Fruit fly (Drosophila melanogaster) whole organism, embryonic: Measurements from ENCODE around the gene rho-5.

ENCODE experiments used
- Awh ChIP-seq: fragments of 200-800 bp; sonication (Bioruptor generic); IDR thresholded peaks from 2 replicates; pipeline ENCODE4, ENCODE4 v1.3.6; 2022; ENCODE audit warnings: missing biosample characterization, missing genetic modification characterization
- Bteb2 ChIP-seq: fragments of 200-800 bp; sonication (Bioruptor generic); optimal IDR thresholded peaks from 2 replicates; lab custom pipeline; 2016; ENCODE audit warnings: missing biosample characterization, missing genetic modification characterization
- CG11723 ChIP-seq: fragments of 200-800 bp; sonication (Bioruptor generic); optimal IDR thresholded peaks from 2 replicates; lab custom pipeline; 2017; ENCODE audit warnings: missing biosample characterization, mild to moderate bottlenecking, missing genetic modification characterization
- CG12219 ChIP-seq: fragments of 200-800 bp; sonication (Bioruptor generic); optimal IDR thresholded peaks from 3 replicates; lab custom pipeline; 2018; ENCODE audit warnings: missing biosample characterization, mild to moderate bottlenecking, missing genetic modification characterization
- CG13424 ChIP-seq: fragments of 200-800 bp; sonication (Bioruptor generic); optimal IDR thresholded peaks from 2 replicates; lab custom pipeline; 2019; ENCODE audit warnings: missing biosample characterization, mild to moderate bottlenecking, missing genetic modification characterization, moderate library complexity
- CG13894 ChIP-seq: fragments of 200-800 bp; sonication (Bioruptor generic); optimal IDR thresholded peaks from 3 replicates; lab custom pipeline; 2018; ENCODE audit warnings: missing biosample characterization, mild to moderate bottlenecking, missing genetic modification characterization, moderate library complexity
- CG15269 ChIP-seq: fragments of 200-800 bp; sonication (Bioruptor generic); optimal IDR thresholded peaks from 2 replicates; lab custom pipeline; 2018; ENCODE audit warnings: missing biosample characterization, mild to moderate bottlenecking, missing genetic modification characterization, moderate library complexity
- CG15601 ChIP-seq: fragments of 200-800 bp; sonication (Bioruptor generic); optimal IDR thresholded peaks from 3 replicates; lab custom pipeline; 2019; ENCODE audit warnings: missing biosample characterization, mild to moderate bottlenecking, missing genetic modification characterization, moderate library complexity
- CG16779 ChIP-seq: fragments of 200-800 bp; sonication (Bioruptor generic); IDR thresholded peaks from 2 replicates; pipeline ENCODE4 v1.3.6; 2022; ENCODE audit warnings: missing biosample characterization, missing genetic modification characterization
- CG17328 ChIP-seq: fragments of 200-800 bp; sonication (Bioruptor generic); IDR thresholded peaks from 2 replicates; pipeline ENCODE4 v1.3.6; 2022; ENCODE audit warnings: missing biosample characterization, missing genetic modification characterization
- CG17385 ChIP-seq: fragments of 200-800 bp; sonication (Bioruptor generic); optimal IDR thresholded peaks from 3 replicates; lab custom pipeline; 2018; ENCODE audit warnings: missing biosample characterization, mild to moderate bottlenecking, missing genetic modification characterization
- CG2120 ChIP-seq: fragments of 200-800 bp; sonication (Bioruptor generic); optimal IDR thresholded peaks from 3 replicates; lab custom pipeline; 2016; ENCODE audit warnings: missing biosample characterization, missing genetic modification characterization
- CG2199 ChIP-seq: fragments of 200-800 bp; sonication (Bioruptor generic); IDR thresholded peaks from 3 replicates; pipeline ENCODE4 v1.3.6; 2022; ENCODE audit warnings: missing biosample characterization, missing genetic modification characterization
- CG2712 ChIP-seq: fragments of 200-800 bp; optimal IDR thresholded peaks from 3 replicates; lab custom pipeline; 2019; ENCODE audit warnings: missing biosample characterization, mild to moderate bottlenecking, missing genetic modification characterization, moderate library complexity
- CG30403 ChIP-seq: fragments of 200-800 bp; sonication (Bioruptor generic); optimal IDR thresholded peaks from 3 replicates; lab custom pipeline; 2016; ENCODE audit warnings: missing biosample characterization, missing genetic modification characterization
- CG32532 ChIP-seq: fragments of 200-800 bp; sonication (Bioruptor generic); IDR thresholded peaks from 2 replicates; pipeline ENCODE4 v1.3.6; 2022; ENCODE audit warnings: missing biosample characterization, missing genetic modification characterization
- CG32767 ChIP-seq: fragments of 200-800 bp; sonication (Bioruptor generic); IDR thresholded peaks from 2 replicates; pipeline ENCODE4 v1.3.6; 2022; ENCODE audit warnings: missing biosample characterization, missing genetic modification characterization
- CG4282 ChIP-seq: fragments of 200-800 bp; sonication (Bioruptor generic); optimal IDR thresholded peaks from 2 replicates; lab custom pipeline; 2016; ENCODE audit warnings: missing biosample characterization, missing genetic modification characterization
- CG5245 ChIP-seq: fragments of 200-800 bp; sonication (Bioruptor generic); optimal IDR thresholded peaks from 3 replicates; lab custom pipeline; 2016; ENCODE audit warnings: missing biosample characterization, missing genetic modification characterization
- CG6813 ChIP-seq: fragments of 200-800 bp; sonication (Bioruptor generic); optimal IDR thresholded peaks from 2 replicates; lab custom pipeline; 2017; ENCODE audit warnings: missing biosample characterization, missing genetic modification characterization, mild to moderate bottlenecking, moderate library complexity, missing genetic modification reagents
- CG8290 ChIP-seq, 3 experiments: fragments of 200-800 bp; sonication (Bioruptor generic); optimal IDR thresholded peaks; 2 replicates each; lab custom pipeline; 2016 to 2019; ENCODE audit warnings: missing biosample characterization in 3 of 3, missing genetic modification characterization in 3 of 3, mild to moderate bottlenecking in 2 of 3, moderate library complexity in 1 of 3
- CG8765 ChIP-seq: fragments of 200-800 bp; sonication (Bioruptor generic); IDR thresholded peaks from 2 replicates; pipeline ENCODE4 v1.3.6; 2022; ENCODE audit warnings: missing biosample characterization, missing genetic modification characterization
- CHES-1-like ChIP-seq: fragments of 200-800 bp; sonication (Bioruptor generic); optimal IDR thresholded peaks from 2 replicates; lab custom pipeline; 2016; ENCODE audit warnings: missing biosample characterization, missing genetic modification characterization
- D19A ChIP-seq: fragments of 200-800 bp; optimal IDR thresholded peaks from 3 replicates; lab custom pipeline; 2019; ENCODE audit warnings: missing biosample characterization, mild to moderate bottlenecking, missing genetic modification characterization, moderate library complexity
- Dad ChIP-seq: fragments of 200-800 bp; sonication (Bioruptor generic); optimal IDR thresholded peaks from 3 replicates; lab custom pipeline; 2016; ENCODE audit warnings: missing biosample characterization, missing genetic modification characterization
- Dek ChIP-seq: fragments of 200-800 bp; sonication (Bioruptor generic); optimal IDR thresholded peaks from 3 replicates; lab custom pipeline; 2019; ENCODE audit warnings: missing biosample characterization, mild to moderate bottlenecking, missing genetic modification characterization, moderate library complexity
- Dp ChIP-seq: fragments of 200-800 bp; sonication (Bioruptor generic); optimal IDR thresholded peaks from 2 replicates; lab custom pipeline; 2018; ENCODE audit warnings: missing biosample characterization, mild to moderate bottlenecking, missing genetic modification characterization, moderate library complexity
- Elba2 ChIP-seq: fragments of 200-800 bp; sonication (Bioruptor generic); optimal IDR thresholded peaks from 3 replicates; lab custom pipeline; 2016; ENCODE audit warnings: missing biosample characterization, missing genetic modification characterization
- HLHmδ ChIP-seq: fragments of 200-800 bp; sonication (Bioruptor generic); optimal IDR thresholded peaks from 2 replicates; lab custom pipeline; 2018; ENCODE audit warnings: missing biosample characterization, mild to moderate bottlenecking, missing genetic modification characterization, moderate library complexity
- Hr78 ChIP-seq, 2 experiments: fragments of 200-800 bp in 1 of 2; fragments of >200 bp in 1 of 2; sonication (Bioruptor generic) in 1 of 2; optimal IDR thresholded peaks; 2 replicates each; lab custom pipeline; 2017 to 2019; ENCODE audit warnings: missing biosample characterization in 2 of 2, missing genetic modification characterization in 2 of 2, mild to moderate bottlenecking in 1 of 2, moderate library complexity in 1 of 2
- Jarid2 ChIP-seq: fragments of 200-800 bp; sonication (Bioruptor generic); optimal IDR thresholded peaks from 3 replicates; lab custom pipeline; 2017; ENCODE audit warnings: mild to moderate bottlenecking, missing biosample characterization, missing genetic modification reagents, missing genetic modification characterization
- Lim3 ChIP-seq: fragments of 200-800 bp; sonication (Bioruptor generic); IDR thresholded peaks from 2 replicates; pipeline ENCODE4 v1.3.6; 2022; ENCODE audit warnings: missing biosample characterization, missing genetic modification characterization
- Max ChIP-seq: fragments of 200-800 bp; sonication (Bioruptor generic); optimal IDR thresholded peaks from 2 replicates; lab custom pipeline; 2016; ENCODE audit warnings: missing biosample characterization, mild to moderate bottlenecking, missing genetic modification characterization
- Myb ChIP-seq: fragments of 200-800 bp; sonication (Bioruptor generic); optimal IDR thresholded peaks from 2 replicates; lab custom pipeline; 2016; ENCODE audit warnings: missing biosample characterization, missing genetic modification characterization
- ase ChIP-seq: fragments of 200-800 bp; sonication (Bioruptor generic); IDR thresholded peaks from 3 replicates; pipeline ENCODE4 v1.3.6; 2022; ENCODE audit warnings: missing biosample characterization, missing genetic modification characterization
- bcd ChIP-seq: fragments of 200-800 bp; sonication (Bioruptor generic); optimal IDR thresholded peaks from 2 replicates; lab custom pipeline; 2017; ENCODE audit warnings: missing biosample characterization, mild to moderate bottlenecking, missing genetic modification characterization
- chn ChIP-seq: fragments of 200-800 bp; sonication (Bioruptor generic); optimal IDR thresholded peaks from 2 replicates; lab custom pipeline; 2016; ENCODE audit warnings: missing biosample characterization, missing genetic modification characterization
- eve ChIP-seq, 2 experiments: fragments of >200 bp; optimal IDR thresholded peaks; 2 replicates each; lab custom pipeline; 2017; ENCODE audit warnings: missing biosample characterization in 2 of 2, missing genetic modification characterization in 2 of 2
- gcm ChIP-seq: fragments of 200-800 bp; sonication (Bioruptor generic); optimal IDR thresholded peaks from 2 replicates; lab custom pipeline; 2019; ENCODE audit warnings: missing biosample characterization, mild to moderate bottlenecking, missing genetic modification characterization, moderate library complexity
- ind ChIP-seq: fragments of 200-800 bp; sonication (Bioruptor generic); optimal IDR thresholded peaks from 3 replicates; lab custom pipeline; 2016; ENCODE audit warnings: missing biosample characterization, missing genetic modification characterization
- lola ChIP-seq, 3 experiments: fragments of >200 bp in 2 of 3; fragments of 200-800 bp in 1 of 3; sonication (Bioruptor generic) in 1 of 3; optimal IDR thresholded peaks; 2 replicates each; lab custom pipeline; 2017 to 2019; ENCODE audit warnings: missing biosample characterization in 3 of 3, missing genetic modification characterization in 3 of 3, mild to moderate bottlenecking in 1 of 3, moderate library complexity in 1 of 3
- mld ChIP-seq: fragments of 200-800 bp; sonication (Bioruptor generic); IDR thresholded peaks from 3 replicates; pipeline ENCODE4 v1.3.6; 2022; ENCODE audit warnings: missing biosample characterization, missing genetic modification characterization; ENCODE audit not compliant: partially characterized antibody
- phol ChIP-seq: fragments of 200-800 bp; sonication (Bioruptor generic); optimal IDR thresholded peaks from 3 replicates; lab custom pipeline; 2018; ENCODE audit warnings: missing biosample characterization, mild to moderate bottlenecking, missing genetic modification characterization, moderate library complexity
- psq ChIP-seq: fragments of 200-800 bp; sonication (Bioruptor generic); optimal IDR thresholded peaks from 2 replicates; lab custom pipeline; 2017; ENCODE audit warnings: missing biosample characterization, missing genetic modification characterization
- pum ChIP-seq: fragments of 200-800 bp; sonication (Bioruptor generic); optimal IDR thresholded peaks from 2 replicates; lab custom pipeline; 2016; ENCODE audit warnings: missing biosample characterization, missing genetic modification characterization
- rib ChIP-seq: fragments of 200-800 bp; sonication (Bioruptor generic); IDR thresholded peaks from 2 replicates; pipeline ENCODE4 v1.3.6; 2022; ENCODE audit warnings: missing biosample characterization, missing genetic modification characterization
- sisA ChIP-seq: fragments of 200-800 bp; sonication (Bioruptor generic); IDR thresholded peaks from 2 replicates; pipeline ENCODE4 v1.3.6; 2022; ENCODE audit warnings: missing biosample characterization, missing genetic modification characterization
- trem ChIP-seq: fragments of 200-800 bp; optimal IDR thresholded peaks from 3 replicates; lab custom pipeline; 2019; ENCODE audit warnings: missing biosample characterization, mild to moderate bottlenecking, missing genetic modification characterization, moderate library complexity
- vfl ChIP-seq: fragments of 200-800 bp; sonication (Bioruptor generic); optimal IDR thresholded peaks from 2 replicates; lab custom pipeline; 2016; ENCODE audit warnings: missing biosample characterization, missing genetic modification characterization

rho-5 gene

dm6 chr2L:10356508-10356907, 17.2 kb downstream of the rho-5 start, which contains the start of the genes CtsL4 and ClpP (continued):
- TF ChIP-seq bcd (GFP tag; lab: Kevin White, UChicago) = no peak
- TF ChIP-seq CG4282 (GFP tag; lab: Kevin White, UChicago) = peak; percentile 2
- peak; percentile 5 for TF ChIP-seq CG5245
- peak; percentile 50 for TF ChIP-seq CG13424
- TF ChIP-seq CG30403 (GFP tag; lab: Kevin White, UChicago) = peak; percentile 46
- peak; percentile 5 for TF ChIP-seq Dp (GFP tag; lab: Kevin White, UChicago)
- peak; percentile 55; the same call in 1 of the 3 replicates for TF ChIP-seq CG2199 (GFP tag; lab: Robert Waterston, UW)
- peak; percentile 83 for TF ChIP-seq rib
- TF ChIP-seq mld (GFP tag; lab: Robert Waterston, UW) = no peak
- TF ChIP-seq lola (GFP tag; optimal IDR thresholded peaks at IDR 0.05; lab: Kevin White, UChicago) = peak in 1 of 3 experiments; percentile 43
- TF ChIP-seq CG17385 = peak; percentile 39
- TF ChIP-seq CG32767 (GFP tag; lab: Robert Waterston, UW) = peak; percentile 66; the same call in 1 of the 2 replicates
- no peak for TF ChIP-seq CG12219 (GFP tag; lab: Kevin White, UChicago)
- peak; percentile 60 for TF ChIP-seq phol (tag; lab: Kevin White, UChicago)
- no peak for TF ChIP-seq gcm
- no peak for TF ChIP-seq Dad (GFP tag; lab: Kevin White, UChicago)
- peak; percentile 15 for TF ChIP-seq Myb (GFP tag; lab: Kevin White, UChicago)
- TF ChIP-seq CG32532 = peak; percentile 34
- peak; percentile 33 for TF ChIP-seq Dek (tag; lab: Kevin White, UChicago)
- TF ChIP-seq CG11723 (GFP tag; lab: Kevin White, UChicago) = peak; percentile 99
- peak; percentile 78 for TF ChIP-seq CG8290 (GFP tag; optimal IDR thresholded peaks at IDR 0.05; lab: Kevin White, UChicago)
- peak in 1 of 2 experiments; percentile 14 for TF ChIP-seq CG8290 (tag; optimal IDR thresholded peaks at IDR 0.05; lab: Kevin White, UChicago)
- TF ChIP-seq chn (GFP tag; lab: Kevin White, UChicago) = peak; percentile 13
- peak; percentile 74 for TF ChIP-seq D19A (tag; lab: Kevin White, UChicago)
- TF ChIP-seq HLHmδ = no peak
- 0 out of 2 replicates have a peak, but pooled peaks have one; percentile 27 for TF ChIP-seq CG17328 (GFP tag; lab: Robert Waterston, UW)
- no peak for TF ChIP-seq Lim3 (GFP tag; lab: Robert Waterston, UW)
- no peak for TF ChIP-seq CG15269 (tag; lab: Kevin White, UChicago)
- TF ChIP-seq Max (GFP tag; lab: Kevin White, UChicago) = peak; percentile 20
- no peak for TF ChIP-seq CG16779 (GFP tag; lab: Robert Waterston, UW)
- TF ChIP-seq ind (GFP tag; lab: Kevin White, UChicago) = peak; percentile 49
- TF ChIP-seq Awh (GFP tag; lab: Robert Waterston, UW) = no peak
- no peak for TF ChIP-seq psq
- peak; percentile 32; the same call in 1 of the 2 replicates for TF ChIP-seq sisA (GFP tag; lab: Robert Waterston, UW)
- TF ChIP-seq CG15601 (tag; lab: Kevin White, UChicago) = peak; percentile 39
- peak; percentile 43 for TF ChIP-seq vfl (GFP tag; lab: Kevin White, UChicago)
- TF ChIP-seq Bteb2 (GFP tag; lab: Kevin White, UChicago) = peak; percentile 24
- TF ChIP-seq Elba2 = peak; percentile 59
- no peak for TF ChIP-seq eve (GFP tag; optimal IDR thresholded peaks at IDR 0.05; lab: Kevin White, UChicago)
- peak; percentile 46 for TF ChIP-seq CHES-1-like
- no peak for TF ChIP-seq CG8765 (GFP tag; lab: Robert Waterston, UW)
- TF ChIP-seq ase (GFP tag; lab: Robert Waterston, UW) = peak; percentile 26; the same call in 1 of the 3 replicates
- TF ChIP-seq Jarid2 (GFP tag; lab: Kevin White, UChicago) = no peak
- peak; percentile 55 for TF ChIP-seq CG2712
- peak; percentile 35 for TF ChIP-seq pum
- no peak for TF ChIP-seq CG13894
- TF ChIP-seq CG2120 (GFP tag; lab: Kevin White, UChicago) = peak; percentile 64
- TF ChIP-seq CG6813 (GFP tag; lab: Kevin White, UChicago) = no peak
- TF ChIP-seq trem (tag; lab: Kevin White, UChicago) = peak; percentile 46
- no peak for TF ChIP-seq Hr78 (GFP tag; optimal IDR thresholded peaks at IDR 0.05; lab: Kevin White, UChicago)
